Fruit fly (Drosophila melanogaster) whole organism, embryonic: ENCODE measurements around the gene gce.

ENCODE experiments used
- Atf6 ChIP-seq: fragments of 200-800 bp; sonication (Bioruptor generic); IDR thresholded peaks from 2 replicates; pipeline ENCODE4 v1.3.6; 2022; ENCODE audit warnings: missing biosample characterization, missing genetic modification characterization
- CG11085 ChIP-seq: fragments of 200-800 bp; sonication (Bioruptor generic); IDR thresholded peaks from 2 replicates; pipeline ENCODE4 v1.3.6; 2022; ENCODE audit warnings: missing biosample characterization, missing genetic modification characterization
- CG11560 ChIP-seq: fragments of 200-800 bp; sonication (Bioruptor generic); IDR thresholded peaks from 3 replicates; pipeline ENCODE4 v1.3.6; 2022; ENCODE audit warnings: missing biosample characterization, missing genetic modification characterization
- CG12104 ChIP-seq: fragments of 200-800 bp; sonication (Bioruptor generic); optimal IDR thresholded peaks from 3 replicates; lab custom pipeline; 2016; ENCODE audit warnings: missing biosample characterization, missing genetic modification characterization
- CG12299 ChIP-seq: fragments of 200-800 bp; sonication (Bioruptor generic); optimal IDR thresholded peaks from 2 replicates; lab custom pipeline; 2018; ENCODE audit warnings: missing biosample characterization, mild to moderate bottlenecking, missing genetic modification characterization
- CG12769 ChIP-seq: fragments of 200-800 bp; sonication (Bioruptor generic); optimal IDR thresholded peaks from 2 replicates; lab custom pipeline; 2019; ENCODE audit warnings: missing biosample characterization, mild to moderate bottlenecking, missing genetic modification characterization, moderate library complexity
- CG14014 ChIP-seq: fragments of 200-800 bp; sonication (Bioruptor generic); IDR thresholded peaks from 2 replicates; pipeline ENCODE4 v1.3.6; 2022; ENCODE audit warnings: missing biosample characterization, missing genetic modification characterization
- CG15011 ChIP-seq: fragments of 200-800 bp; sonication (Bioruptor generic); optimal IDR thresholded peaks from 3 replicates; lab custom pipeline; 2018; ENCODE audit warnings: missing biosample characterization, mild to moderate bottlenecking, missing genetic modification characterization
- CG2120 ChIP-seq: fragments of 200-800 bp; sonication (Bioruptor generic); optimal IDR thresholded peaks from 3 replicates; lab custom pipeline; 2016; ENCODE audit warnings: missing biosample characterization, missing genetic modification characterization
- CG31441 ChIP-seq: fragments of 200-800 bp; sonication (Bioruptor generic); IDR thresholded peaks from 2 replicates; pipeline ENCODE4 v1.3.6; 2022; ENCODE audit warnings: missing biosample characterization, missing genetic modification characterization
- CG33213 ChIP-seq: fragments of 200-800 bp; sonication (Bioruptor generic); optimal IDR thresholded peaks from 3 replicates; lab custom pipeline; 2016; ENCODE audit warnings: missing biosample characterization, missing genetic modification characterization
- CG9609 ChIP-seq: fragments of 200-800 bp; sonication (Bioruptor generic); optimal IDR thresholded peaks from 3 replicates; lab custom pipeline; 2016; ENCODE audit warnings: missing biosample characterization, missing genetic modification characterization
- CG9932 ChIP-seq: fragments of 200-800 bp; sonication (Bioruptor generic); IDR thresholded peaks from 2 replicates; pipeline ENCODE4 v1.3.6; 2022; ENCODE audit warnings: missing biosample characterization, missing genetic modification characterization
- Chrac-16 ChIP-seq: fragments of 200-800 bp; sonication (Bioruptor generic); optimal IDR thresholded peaks from 3 replicates; lab custom pipeline; 2016; ENCODE audit warnings: missing biosample characterization, missing genetic modification characterization
- D19B ChIP-seq: fragments of 200-800 bp; sonication (Bioruptor generic); optimal IDR thresholded peaks from 2 replicates; lab custom pipeline; 2017; ENCODE audit warnings: missing biosample characterization, mild to moderate bottlenecking, missing genetic modification characterization
- Hey ChIP-seq: fragments of 200-800 bp; sonication (Bioruptor generic); optimal IDR thresholded peaks from 3 replicates; lab custom pipeline; 2018; ENCODE audit warnings: missing biosample characterization, mild to moderate bottlenecking, missing genetic modification characterization
- Hr3 ChIP-seq: fragments of 200-800 bp; sonication (Bioruptor generic); optimal IDR thresholded peaks from 3 replicates; lab custom pipeline; 2016; ENCODE audit warnings: missing biosample characterization, missing genetic modification characterization
- Med ChIP-seq: fragments of 200-800 bp; sonication (Bioruptor generic); peaks from one replicate; lab custom pipeline; 2016; ENCODE audit warnings: missing biosample characterization, missing genetic modification characterization, mild to moderate bottlenecking, inconsistent platforms, moderate library complexity
- NK7.1 ChIP-seq: fragments of 200-800 bp; sonication (Bioruptor generic); optimal IDR thresholded peaks from 3 replicates; lab custom pipeline; 2016; ENCODE audit warnings: missing biosample characterization, missing genetic modification characterization
- Oaz ChIP-seq: fragments of 200-800 bp; sonication (Bioruptor generic); IDR thresholded peaks from 2 replicates; pipeline ENCODE4 v1.3.6; 2022; ENCODE audit warnings: missing biosample characterization, missing genetic modification characterization
- Sox100B ChIP-seq: fragments of 200-800 bp; sonication (Bioruptor generic); optimal IDR thresholded peaks from 3 replicates; lab custom pipeline; 2018; ENCODE audit warnings: missing biosample characterization, mild to moderate bottlenecking, missing genetic modification characterization
- Sox102F ChIP-seq: fragments of 200-800 bp; sonication (Bioruptor generic); optimal IDR thresholded peaks from 2 replicates; lab custom pipeline; 2018; ENCODE audit warnings: missing biosample characterization, mild to moderate bottlenecking, missing genetic modification characterization, moderate library complexity
- Vsx1 ChIP-seq: fragments of 200-800 bp; sonication (Bioruptor generic); optimal IDR thresholded peaks from 2 replicates; lab custom pipeline; 2017; ENCODE audit warnings: missing biosample characterization, mild to moderate bottlenecking, missing genetic modification characterization, missing genetic modification reagents
- al ChIP-seq: fragments of 200-800 bp; sonication (Bioruptor generic); IDR thresholded peaks from 2 replicates; pipeline ENCODE4 v1.3.6; 2022; ENCODE audit warnings: missing biosample characterization, missing genetic modification characterization
- ara ChIP-seq: fragments of 200-800 bp; sonication (Bioruptor generic); IDR thresholded peaks from 2 replicates; pipeline ENCODE4 v1.3.6; 2022; ENCODE audit warnings: missing biosample characterization, missing genetic modification characterization
- cad ChIP-seq: fragments of >200 bp; optimal IDR thresholded peaks from 2 replicates; lab custom pipeline; 2017; ENCODE audit warnings: missing biosample characterization, missing genetic modification characterization
- chinmo ChIP-seq: fragments of 200-800 bp; sonication (Bioruptor generic); IDR thresholded peaks from 4 replicates; pipeline ENCODE4 v1.3.6; 2022; ENCODE audit warnings: missing biosample characterization, missing genetic modification characterization; ENCODE audit not compliant: partially characterized antibody
- fd102C ChIP-seq: fragments of 200-800 bp; sonication (Bioruptor generic); optimal IDR thresholded peaks from 2 replicates; lab custom pipeline; 2018; ENCODE audit warnings: missing biosample characterization, mild to moderate bottlenecking, missing genetic modification characterization, moderate library complexity
- fd3F ChIP-seq: fragments of 200-800 bp; sonication (Bioruptor generic); optimal IDR thresholded peaks from 2 replicates; lab custom pipeline; 2018; ENCODE audit warnings: missing biosample characterization, mild to moderate bottlenecking, missing genetic modification characterization, moderate library complexity
- gsb ChIP-seq: fragments of 200-800 bp; sonication (Bioruptor generic); IDR thresholded peaks from 2 replicates; pipeline ENCODE4 v1.3.6; 2022; ENCODE audit warnings: missing biosample characterization, missing genetic modification characterization
- gt ChIP-seq: fragments of 200-800 bp; sonication (Bioruptor generic); IDR thresholded peaks from 2 replicates; pipeline ENCODE4 v1.3.6; 2022; ENCODE audit warnings: missing biosample characterization, missing genetic modification characterization
- insv ChIP-seq, 2 experiments: fragments of 200-800 bp; sonication (Bioruptor generic); optimal IDR thresholded peaks; 3 replicates each; lab custom pipeline; 2016 to 2018; ENCODE audit warnings: missing biosample characterization in 2 of 2, missing genetic modification characterization in 2 of 2
- lilli ChIP-seq: fragments of 200-800 bp; sonication (Bioruptor generic); optimal IDR thresholded peaks from 3 replicates; lab custom pipeline; 2016; ENCODE audit warnings: missing biosample characterization, missing genetic modification characterization
- mam ChIP-seq: fragments of 200-800 bp; sonication (Bioruptor generic); optimal IDR thresholded peaks from 3 replicates; lab custom pipeline; 2016; ENCODE audit warnings: missing biosample characterization, missing genetic modification characterization
- nom ChIP-seq: fragments of 200-800 bp; sonication (Bioruptor generic); optimal IDR thresholded peaks from 2 replicates; lab custom pipeline; 2017; ENCODE audit warnings: missing biosample characterization, missing genetic modification characterization, mild to moderate bottlenecking, moderate library complexity, missing genetic modification reagents
- onecut ChIP-seq: fragments of 200-800 bp; sonication (Bioruptor generic); IDR thresholded peaks from 2 replicates; pipeline ENCODE4 v1.3.6; 2022; ENCODE audit warnings: missing biosample characterization, missing genetic modification characterization
- pnt ChIP-seq: fragments of 200-800 bp; sonication (Bioruptor generic); optimal IDR thresholded peaks from 3 replicates; lab custom pipeline; 2016; ENCODE audit warnings: missing biosample characterization, missing genetic modification characterization
- row ChIP-seq: fragments of 200-800 bp; sonication (Bioruptor generic); IDR thresholded peaks from 3 replicates; pipeline ENCODE4 v1.3.6; 2022; ENCODE audit warnings: missing biosample characterization, missing genetic modification characterization
- sc ChIP-seq, 3 experiments: fragments of >200 bp in 2 of 3; fragments of 200-800 bp in 1 of 3; sonication (Bioruptor generic) in 1 of 3; optimal IDR thresholded peaks; 2 replicates in 2 of 3; 3 replicates in 1 of 3; lab custom pipeline; 2017; ENCODE audit warnings: mild to moderate bottlenecking in 1 of 3, missing biosample characterization in 1 of 3, missing genetic modification characterization in 1 of 3, missing genetic modification reagents in 1 of 3
- sd ChIP-seq: fragments of 200-800 bp; sonication (Bioruptor generic); optimal IDR thresholded peaks from 3 replicates; lab custom pipeline; 2018; ENCODE audit warnings: missing biosample characterization, mild to moderate bottlenecking, missing genetic modification characterization, moderate library complexity
- tna ChIP-seq: fragments of 200-800 bp; sonication (Bioruptor generic); IDR thresholded peaks from 2 replicates; pipeline ENCODE4 v1.3.6; 2022; ENCODE audit warnings: missing biosample characterization, missing genetic modification characterization; ENCODE audit not compliant: partially characterized antibody
- tx ChIP-seq: fragments of 200-800 bp; sonication (Bioruptor generic); optimal IDR thresholded peaks from 2 replicates; lab custom pipeline; 2016; ENCODE audit warnings: missing biosample characterization, missing genetic modification characterization

Gene gce

dm6 chrX:15298298-15299069 lies 918 bp downstream of the gce start (continued):
- TF ChIP-seq CG15011 (GFP tag; lab: Kevin White, UChicago), result peak; percentile 98
- peak; percentile 94 for TF ChIP-seq CG12299 (tag; lab: Kevin White, UChicago)
- TF ChIP-seq gsb, result peak; percentile 97
- TF ChIP-seq sc (optimal IDR thresholded peaks at IDR 0.05; lab: Kevin White, UChicago), result no peak
- TF ChIP-seq sc (GFP tag; optimal IDR thresholded peaks at IDR 0.05; lab: Kevin White, UChicago), result peak; percentile 94
- TF ChIP-seq pnt, result peak; percentile 76
- TF ChIP-seq cad (GFP tag; lab: Kevin White, UChicago), result no peak
- peak; percentile 93 for TF ChIP-seq Chrac-16 (GFP tag; lab: Kevin White, UChicago)
- TF ChIP-seq Oaz (GFP tag; lab: Robert Waterston, UW), result peak; percentile 95
- peak; percentile 90 for TF ChIP-seq ara (GFP tag; lab: Robert Waterston, UW)
- TF ChIP-seq insv (GFP tag; optimal IDR thresholded peaks at IDR 0.05; lab: Kevin White, UChicago), result peak in 1 of 2 experiments; percentile 76
- TF ChIP-seq tna, result no peak
- TF ChIP-seq Atf6, result peak; percentile 98
- peak; percentile 75 for TF ChIP-seq Hey (tag; lab: Kevin White, UChicago)
- TF ChIP-seq CG11560 (tag; lab: Robert Waterston, UW), result peak; percentile 91
- peak; percentile 45 for TF ChIP-seq nom
- TF ChIP-seq CG2120 (GFP tag; lab: Kevin White, UChicago), result peak; percentile 94
- TF ChIP-seq Sox100B (GFP tag; lab: Kevin White, UChicago), result peak; percentile 99
- peak; percentile 98 for TF ChIP-seq CG31441 (GFP tag; lab: Robert Waterston, UW)
- TF ChIP-seq CG9609 (GFP tag; lab: Kevin White, UChicago), result peak; percentile 35
- TF ChIP-seq CG33213, result peak; percentile 52
- no peak for TF ChIP-seq fd102C (GFP tag; lab: Kevin White, UChicago)
- peak; percentile 97 for TF ChIP-seq CG12104 (GFP tag; lab: Kevin White, UChicago)
- TF ChIP-seq tx, result peak; percentile 48
- peak; percentile 92 for TF ChIP-seq gt (GFP tag; lab: Robert Waterston, UW)

- peak; percentile 20 for TF ChIP-seq CG12769
- 0 out of 2 replicates have a peak, but pooled peaks have one; percentile 12 for TF ChIP-seq al (GFP tag; lab: Robert Waterston, UW)
- TF ChIP-seq sd (tag; lab: Kevin White, UChicago), result peak; percentile 62
- TF ChIP-seq row, result peak; percentile 31; the same call in 2 of the 3 replicates
- TF ChIP-seq CG14014 (GFP tag; lab: Robert Waterston, UW), result no peak
- TF ChIP-seq D19B (GFP tag; lab: Kevin White, UChicago), result peak; percentile 92
- peak; percentile 60 for TF ChIP-seq Med
- TF ChIP-seq Sox102F (GFP tag; lab: Kevin White, UChicago), result peak; percentile 13
- TF ChIP-seq Vsx1 (GFP tag; lab: Kevin White, UChicago), result no peak
- TF ChIP-seq CG9932, result 0 out of 2 replicates have a peak, but pooled peaks have one; percentile 23
- no peak for TF ChIP-seq fd3F
- TF ChIP-seq NK7.1, result no peak
- no peak for TF ChIP-seq lilli (GFP tag; lab: Kevin White, UChicago)
- TF ChIP-seq CG11085 (GFP tag; lab: Robert Waterston, UW), result no peak
- peak; percentile 1 for TF ChIP-seq CG2120 (GFP tag; lab: Kevin White, UChicago)
- 0 out of 4 replicates have a peak, but pooled peaks have one; percentile 65 for TF ChIP-seq chinmo (GFP tag; lab: Robert Waterston, UW)
- TF ChIP-seq Hr3 (GFP tag; lab: Kevin White, UChicago), result no peak
- peak; percentile 2 for TF ChIP-seq mam (GFP tag; lab: Kevin White, UChicago)
- TF ChIP-seq onecut (GFP tag; lab: Robert Waterston, UW), result 0 out of 2 replicates have a peak, but pooled peaks have one; percentile 6
These were observed 2.6 kb downstream of the gce start for dm6 chrX:15299927-15300740.
